Worm (Caenorhabditis elegans) whole organism, early embryonic: ENCODE data around the gene Y49A3A.3.

Experiments
- B0310.2 ChIP-seq: sonication (generic microtip); optimal IDR thresholded peaks from 2 replicates; lab custom pipeline; 2016; ENCODE audit warnings: mild to moderate bottlenecking, missing genetic modification characterization, missing compliant biosample characterization
- ama-1 ChIP-seq: fragments of 150-350 bp; optimal IDR thresholded peaks from 2 replicates; lab custom pipeline; 2014
- ets-7 ChIP-seq: sonication (generic microtip); optimal IDR thresholded peaks from 2 replicates; lab custom pipeline; 2016; ENCODE audit warnings: missing genotype, missing genetic modification characterization, missing compliant biosample characterization
- flt-1 ChIP-seq: fragments of 200-800 bp; sonication (Bioruptor generic); IDR thresholded peaks from 2 replicates; pipeline ENCODE4 v1.3.6; 2022; ENCODE audit warnings: missing genetic modification characterization, missing compliant biosample characterization
- hmg-4 ChIP-seq: fragments of 200-800 bp; sonication (Bioruptor generic); optimal IDR thresholded peaks from 2 replicates; lab custom pipeline; 2018; ENCODE audit warnings: mild to moderate bottlenecking, missing genetic modification characterization, missing compliant biosample characterization
- hnd-1 ChIP-seq: sonication (generic microtip); optimal IDR thresholded peaks from 2 replicates; lab custom pipeline; 2016; ENCODE audit warnings: missing genetic modification characterization, missing compliant biosample characterization
- pes-1 ChIP-seq: fragments of 200-800 bp; sonication (Bioruptor generic); IDR thresholded peaks from 2 replicates; pipeline ENCODE4 v1.3.6; 2022; ENCODE audit warnings: missing genetic modification reagents, missing genetic modification characterization, missing compliant biosample characterization
- tbx-37 ChIP-seq: fragments of 200-800 bp; sonication (Bioruptor generic); conservative IDR thresholded peaks from 2 replicates; pipeline ENCODE4 v1.3.6; 2022; ENCODE audit warnings: missing genetic modification reagents, missing genetic modification characterization, missing compliant biosample characterization

DNA sequence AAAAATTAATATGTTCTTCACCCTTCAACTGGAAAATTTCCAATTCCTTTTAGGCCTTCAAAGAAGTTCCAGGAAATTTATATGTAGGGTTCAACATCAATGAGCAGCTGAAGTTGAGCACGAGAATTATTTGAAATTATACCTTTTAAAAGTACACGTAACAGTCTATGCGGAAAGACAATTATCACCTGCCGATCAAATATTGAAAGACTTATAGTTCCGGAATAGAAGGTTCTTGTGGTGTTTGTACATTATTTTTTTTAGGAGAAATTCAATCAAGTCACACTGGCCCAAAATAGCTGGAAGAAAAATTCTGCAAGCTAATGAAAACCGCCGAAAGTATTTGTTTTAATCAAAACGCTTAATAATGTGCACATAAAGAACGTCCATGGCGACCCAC is 26.0 kb downstream of the Y49A3A.3 start:
- TF ChIP-seq hnd-1 (no peak), flt-1 (no peak), ama-1 (lab: Kevin White, UChicago) (no peak), ets-7 (tag; lab: Kevin White, UChicago) (no peak), pes-1 (GFP tag; lab: Robert Waterston, UW) (no peak), B0310.2 (tag; lab: Kevin White, UChicago) (no peak), tbx-37 (GFP tag; lab: Robert Waterston, UW) (no peak), hmg-4 (GFP tag; lab: Kevin White, UChicago) (no peak)
